Worm (Caenorhabditis elegans) whole organism, L1 larva: ENCODE measurements around the gene C27D6.12.
A peak's percentile ranks its signal among the peaks of the same experiment; 100 is the strongest.

Experiments used
- C16A3.4 ChIP-seq: fragments of 150-350 bp; optimal IDR thresholded peaks from 2 replicates; lab custom pipeline; 2014; ENCODE audit warnings: missing biosample characterization, missing genetic modification characterization
- Y116A8C.19 ChIP-seq: sonication (generic microtip); optimal IDR thresholded peaks from 2 replicates; lab custom pipeline; 2016; ENCODE audit warnings: missing compliant biosample characterization, missing genetic modification characterization, borderline replicate concordance
- aha-1 ChIP-seq: fragments of 150-350 bp; optimal IDR thresholded peaks from 2 replicates; lab custom pipeline; 2014; ENCODE audit warnings: missing biosample characterization, missing genetic modification characterization
- ama-1 ChIP-seq: fragments of 150-350 bp; optimal IDR thresholded peaks from 2 replicates; lab custom pipeline; 2014
- blmp-1 ChIP-seq: fragments of 150-350 bp; optimal IDR thresholded peaks from 2 replicates; lab custom pipeline; 2014; ENCODE audit warnings: missing biosample characterization, missing genetic modification characterization
- ceh-63 ChIP-seq: fragments of 200-800 bp; sonication (Bioruptor generic); optimal IDR thresholded peaks from 2 replicates; lab custom pipeline; 2018; ENCODE audit warnings: mild to moderate bottlenecking, missing genetic modification characterization, missing compliant biosample characterization
- ceh-8 ChIP-seq: fragments of 200-800 bp; sonication (Bioruptor generic); optimal IDR thresholded peaks from 2 replicates; lab custom pipeline; 2018; ENCODE audit warnings: mild to moderate bottlenecking, missing genetic modification characterization, moderate library complexity, missing compliant biosample characterization
- ceh-88 ChIP-seq: fragments of 200-800 bp; sonication (Bioruptor generic); IDR thresholded peaks from 2 replicates; pipeline ENCODE4 v1.3.6; 2022; ENCODE audit warnings: missing genetic modification characterization, missing compliant biosample characterization
- ceh-90 ChIP-seq: sonication (generic microtip); optimal IDR thresholded peaks from 2 replicates; lab custom pipeline; 2016; ENCODE audit warnings: missing genetic modification characterization, missing compliant biosample characterization
- efl-1 ChIP-seq, 4 experiments: fragments of 150-350 bp; optimal IDR thresholded peaks in 3 of 4; peaks in 1 of 4; 1 replicate in 1 of 4; 2 replicates in 3 of 4; lab custom pipeline; 2014; ENCODE audit warnings: missing biosample characterization in 2 of 4, missing genetic modification characterization in 2 of 4, missing genetic modification reagents in 2 of 4
- egl-13 ChIP-seq: sonication (generic microtip); optimal IDR thresholded peaks from 2 replicates; lab custom pipeline; 2016; ENCODE audit warnings: missing genotype, missing genetic modification reagents, missing genetic modification characterization, missing compliant biosample characterization
- egl-27 ChIP-seq, 2 experiments: fragments of 150-350 bp in 1 of 2; sonication (generic microtip); optimal IDR thresholded peaks; 3 replicates each; lab custom pipeline; 2017 to 2018; ENCODE audit warnings: missing biosample characterization in 2 of 2, missing genetic modification characterization in 2 of 2, missing genetic modification reagents in 2 of 2
- fkh-4 ChIP-seq: sonication (generic microtip); optimal IDR thresholded peaks from 2 replicates; lab custom pipeline; 2016; ENCODE audit warnings: missing compliant biosample characterization, missing genetic modification characterization, borderline replicate concordance
- lin-35 ChIP-seq, 2 experiments: fragments of 150-350 bp; optimal IDR thresholded peaks; 2 replicates each; lab custom pipeline; 2014; ENCODE audit warnings: missing biosample characterization in 2 of 2, missing genetic modification characterization in 2 of 2, missing genetic modification reagents in 2 of 2
- lin-39 ChIP-seq: fragments of 150-350 bp; optimal IDR thresholded peaks from 2 replicates; lab custom pipeline; 2014; ENCODE audit warnings: missing biosample characterization, missing genetic modification reagents, missing genetic modification characterization
- lir-3 ChIP-seq: sonication (generic microtip); optimal IDR thresholded peaks from 2 replicates; lab custom pipeline; 2016; ENCODE audit warnings: mild to moderate bottlenecking, missing genetic modification characterization, moderate library complexity, missing compliant biosample characterization; ENCODE audit not compliant: poor library complexity
- lsy-2 ChIP-seq, 2 experiments: fragments of 150-350 bp; optimal IDR thresholded peaks; 2 replicates each; lab custom pipeline; 2014; ENCODE audit warnings: missing biosample characterization in 2 of 2, missing genetic modification characterization in 2 of 2
- mab-9 ChIP-seq: fragments of 200-800 bp; sonication (Bioruptor generic); IDR thresholded peaks from 2 replicates; pipeline ENCODE4 v1.3.6; 2022; ENCODE audit warnings: missing genetic modification reagents, missing genetic modification characterization, missing compliant biosample characterization
- mef-2 ChIP-seq: fragments of 150-350 bp; optimal IDR thresholded peaks from 2 replicates; lab custom pipeline; 2014; ENCODE audit warnings: missing biosample characterization, missing genetic modification characterization
- nhr-19 ChIP-seq: fragments of 200-800 bp; sonication (Bioruptor generic); conservative IDR thresholded peaks from 2 replicates; pipeline ENCODE4 v1.3.6; 2022; ENCODE audit warnings: missing genetic modification characterization, missing compliant biosample characterization
- nhr-20 ChIP-seq: sonication (generic microtip); optimal IDR thresholded peaks from 2 replicates; lab custom pipeline; 2016; ENCODE audit warnings: mild to moderate bottlenecking, missing genetic modification characterization, missing compliant biosample characterization
- nhr-237 ChIP-seq: fragments of 150-350 bp; optimal IDR thresholded peaks from 2 replicates; lab custom pipeline; 2014; ENCODE audit warnings: missing biosample characterization, missing genetic modification characterization
- nhr-28 ChIP-seq: fragments of 150-350 bp; optimal IDR thresholded peaks from 2 replicates; lab custom pipeline; 2014; ENCODE audit warnings: missing biosample characterization, missing genetic modification characterization
- nhr-47 ChIP-seq: sonication (generic microtip); optimal IDR thresholded peaks from 2 replicates; lab custom pipeline; 2016; ENCODE audit warnings: mild to moderate bottlenecking, missing genetic modification characterization, moderate library complexity, missing compliant biosample characterization
- nhr-71 ChIP-seq: sonication (generic microtip); optimal IDR thresholded peaks from 2 replicates; lab custom pipeline; 2016; ENCODE audit warnings: mild to moderate bottlenecking, missing genetic modification characterization, moderate library complexity, missing compliant biosample characterization
- nhr-76 ChIP-seq: sonication (generic microtip); optimal IDR thresholded peaks from 2 replicates; lab custom pipeline; 2017; ENCODE audit warnings: missing biosample characterization, missing genetic modification characterization
- nhr-85 ChIP-seq: sonication (generic microtip); peaks from one replicate; lab custom pipeline; 2016; ENCODE audit warnings: missing genetic modification characterization, inconsistent platforms, missing compliant biosample characterization
- rnt-1 ChIP-seq: sonication (generic microtip); optimal IDR thresholded peaks from 2 replicates; lab custom pipeline; 2016; ENCODE audit warnings: mild to moderate bottlenecking, missing genetic modification characterization, moderate library complexity, missing compliant biosample characterization
- skn-1 ChIP-seq: fragments of 150-350 bp; optimal IDR thresholded peaks from 2 replicates; lab custom pipeline; 2014; ENCODE audit warnings: missing biosample characterization, missing genetic modification characterization
- snpc-4 ChIP-seq: fragments of 150-350 bp; optimal IDR thresholded peaks from 2 replicates; lab custom pipeline; 2014; ENCODE audit warnings: missing biosample characterization, missing genetic modification characterization
- sox-4 ChIP-seq: sonication (generic microtip); optimal IDR thresholded peaks from 2 replicates; lab custom pipeline; 2016; ENCODE audit warnings: missing genetic modification characterization, missing compliant biosample characterization
- swsn-7 ChIP-seq: sonication (generic microtip); optimal IDR thresholded peaks from 2 replicates; lab custom pipeline; 2016; ENCODE audit warnings: missing genetic modification characterization, missing compliant biosample characterization
- tbx-2 ChIP-seq: sonication (generic microtip); optimal IDR thresholded peaks from 2 replicates; lab custom pipeline; 2016; ENCODE audit warnings: missing genetic modification characterization, missing compliant biosample characterization
- unc-130 ChIP-seq: fragments of 150-350 bp; optimal IDR thresholded peaks from 2 replicates; lab custom pipeline; 2017; ENCODE audit warnings: missing biosample characterization, missing genetic modification characterization, inconsistent platforms
- xbp-1 ChIP-seq: sonication (generic microtip); optimal IDR thresholded peaks from 2 replicates; lab custom pipeline; 2016; ENCODE audit warnings: missing genetic modification characterization, missing compliant biosample characterization
- ztf-11 ChIP-seq, 2 experiments: sonication (generic microtip); optimal IDR thresholded peaks; 2 replicates each; lab custom pipeline; 2016 to 2017; ENCODE audit warnings: missing genetic modification characterization in 2 of 2, missing biosample characterization in 1 of 2, missing compliant biosample characterization in 1 of 2

Gene C27D6.12

DNA sequence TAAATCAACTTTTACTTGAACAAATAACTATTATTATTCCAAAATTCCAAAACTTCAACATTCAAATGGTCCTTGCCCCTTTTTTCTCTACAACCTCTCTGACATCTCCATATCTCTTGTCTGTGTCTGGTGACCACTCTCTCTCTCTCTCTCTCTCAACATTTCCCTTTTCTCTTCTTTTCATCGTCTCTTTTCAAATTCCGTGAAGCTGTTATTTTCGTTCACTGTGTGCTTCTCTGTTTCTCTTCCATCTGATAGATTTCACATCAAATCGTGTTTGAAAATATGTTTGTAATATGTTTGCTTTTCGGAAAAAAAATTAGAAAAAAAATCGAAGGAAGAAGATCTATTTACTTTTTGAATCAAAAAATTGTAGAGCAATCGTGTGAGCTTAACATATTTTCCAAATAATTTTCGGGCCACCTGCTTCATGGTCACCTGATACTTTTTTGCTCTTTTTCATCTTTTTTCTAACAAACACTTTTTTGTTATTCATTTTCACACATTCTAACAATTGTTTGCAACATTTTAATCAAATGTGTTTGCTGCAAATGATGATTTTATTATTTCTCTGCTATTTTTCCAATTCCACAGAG, 23.3 kb upstream of the C27D6.12 start (continued):
- TF ChIP-seq lin-35 (GFP tag; optimal IDR thresholded peaks at IDR 0.05; lab: Kevin White, UChicago) (peak; percentile 31 to 37), nhr-47 (tag; lab: Kevin White, UChicago) (peak; percentile 28), mef-2 (tag; lab: Kevin White, UChicago) (no peak), ceh-63 (GFP tag; lab: Kevin White, UChicago) (no peak), sox-4 (tag; lab: Kevin White, UChicago) (no peak), ceh-88 (GFP tag; lab: Robert Waterston, UW) (no peak), nhr-28 (tag; lab: Kevin White, UChicago) (no peak), ceh-90 (tag; lab: Kevin White, UChicago) (no peak)

DNA sequence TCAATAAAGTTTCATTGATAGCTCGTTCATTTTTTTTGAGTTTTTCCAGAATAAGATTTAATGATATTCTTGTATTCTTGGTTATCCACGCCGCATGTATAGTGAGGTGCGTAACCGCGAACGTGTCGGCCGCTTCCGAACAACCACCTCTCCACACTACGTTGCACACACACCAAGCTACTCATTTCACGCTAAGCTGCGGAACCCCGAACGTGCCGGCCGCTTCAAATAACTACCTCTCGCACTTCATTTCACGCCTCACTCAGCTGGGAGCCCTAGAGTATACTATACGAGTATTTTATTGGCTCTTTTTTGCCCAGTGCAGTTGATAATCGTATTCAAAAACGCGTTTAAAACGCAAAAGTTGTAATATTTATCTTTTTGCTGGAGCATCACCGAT, 22.4 kb upstream of the C27D6.12 start:
- peak; percentile 39 for TF ChIP-seq rnt-1 (tag; lab: Kevin White, UChicago)
- TF ChIP-seq swsn-7 (tag; lab: Kevin White, UChicago) = peak; percentile 12
- peak; percentile 62 for TF ChIP-seq nhr-19 (GFP tag; lab: Robert Waterston, UW)
- peak; percentile 27 for TF ChIP-seq nhr-85 (tag; lab: Kevin White, UChicago)
- TF ChIP-seq efl-1 (optimal IDR thresholded peaks at IDR 0.05; lab: Kevin White, UChicago) = peak in 1 of 2 experiments; percentile 25
- peak in 1 of 2 experiments; percentile 14 for TF ChIP-seq efl-1 (GFP tag; optimal IDR thresholded peaks at IDR 0.05 in 1 of 2; lab: Kevin White, UChicago)
- peak; percentile 96 for TF ChIP-seq snpc-4 (tag; lab: Kevin White, UChicago)
- peak; percentile 44 for TF ChIP-seq nhr-71 (tag; lab: Kevin White, UChicago)

DNA sequence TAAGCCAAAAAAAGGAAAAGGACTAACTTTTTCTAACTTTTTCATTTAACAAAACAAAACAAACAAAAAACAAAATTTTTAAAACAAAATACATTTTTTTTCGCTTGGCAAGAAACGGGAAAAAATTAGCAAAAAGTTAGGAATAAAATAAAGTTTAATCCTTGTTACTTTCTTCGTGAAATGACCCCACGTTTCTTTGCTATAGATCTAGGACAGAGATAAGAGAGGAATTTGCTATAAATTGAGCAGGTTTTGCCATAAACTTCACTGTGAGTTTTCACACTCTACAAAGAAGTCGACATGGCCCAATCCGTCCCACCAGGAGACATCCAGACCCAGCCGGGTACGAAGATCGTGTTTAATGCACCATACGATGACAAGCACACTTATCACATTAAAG, 21.7 kb upstream of the C27D6.12 start, which contains the start of gene msp-50:
Gene msp-50 (plus strand): TSS at position 301 of the 400 bp plus-strand sequence.
- TF ChIP-seq egl-27 (tag; optimal IDR thresholded peaks at IDR 0.05; lab: Kevin White, UChicago) (no peak), nhr-76 (tag; lab: Kevin White, UChicago) (no peak), Y116A8C.19 (tag; lab: Kevin White, UChicago) (no peak), nhr-237 (no peak), mab-9 (no peak), ztf-11 (tag; optimal IDR thresholded peaks at IDR 0.05; lab: Kevin White, UChicago) (no peak), lsy-2 (tag; optimal IDR thresholded peaks at IDR 0.05; lab: Kevin White, UChicago) (no peak), ama-1 (no peak), xbp-1 (tag; lab: Kevin White, UChicago) (no peak)
- TF ChIP-seq, all 84 proteins: peak for 0

DNA sequence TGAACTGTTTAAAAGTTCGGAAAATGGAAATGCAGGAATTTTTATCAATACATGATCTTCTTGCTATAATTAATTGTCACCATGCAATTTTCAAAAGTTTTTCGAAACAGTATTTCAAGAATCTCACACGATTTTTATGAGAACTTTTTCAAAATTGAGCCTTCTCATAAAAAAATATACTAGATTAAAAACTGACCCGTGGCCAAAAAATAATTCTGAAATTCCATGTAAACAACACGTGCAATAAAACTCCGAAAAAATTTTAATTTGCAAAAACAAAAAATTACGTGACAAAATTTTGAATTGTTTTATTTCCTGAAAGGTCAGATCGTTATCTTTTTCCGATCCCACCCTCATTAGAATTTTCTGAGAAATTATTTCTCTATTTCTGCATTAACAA, 17.7 kb upstream of the C27D6.12 start, which contains the start of gene C34F11.5:
Gene C34F11.5 (plus strand): TSS at position 301 of the 400 bp plus-strand sequence.
- TF ChIP-seq unc-130 (tag; lab: Kevin White, UChicago) (no peak), lin-39 (tag; lab: Kevin White, UChicago) (no peak), ceh-63 (GFP tag; lab: Kevin White, UChicago) (no peak), lsy-2 (tag; optimal IDR thresholded peaks at IDR 0.05; lab: Kevin White, UChicago) (no peak), egl-13 (tag; lab: Kevin White, UChicago) (no peak), lir-3 (tag; lab: Kevin White, UChicago) (no peak), tbx-2 (no peak), aha-1 (no peak), C16A3.4 (tag; lab: Kevin White, UChicago) (no peak), skn-1 (tag; lab: Kevin White, UChicago) (no peak), ceh-8 (GFP tag; lab: Kevin White, UChicago) (no peak), blmp-1 (tag; lab: Kevin White, UChicago) (no peak), fkh-4 (no peak), nhr-20 (tag; lab: Kevin White, UChicago) (no peak)
